Fruit fly (Drosophila melanogaster) whole organism, prepupa: Measurements from ENCODE around the gene ClC-c.

Source experiments
- Blimp-1 ChIP-seq: fragments of 200-800 bp; sonication (Bioruptor generic); optimal IDR thresholded peaks from 3 replicates; lab custom pipeline; 2017; ENCODE audit warnings: missing biosample characterization, missing genetic modification characterization, mild to moderate bottlenecking, moderate library complexity, missing genetic modification reagents
- CG10631 ChIP-seq: fragments of 200-800 bp; sonication (Bioruptor generic); optimal IDR thresholded peaks from 2 replicates; lab custom pipeline; 2016; ENCODE audit warnings: missing biosample characterization, missing genetic modification characterization
- CG10669 ChIP-seq: fragments of 200-800 bp; sonication (Bioruptor generic); optimal IDR thresholded peaks from 3 replicates; lab custom pipeline; 2018; ENCODE audit warnings: missing biosample characterization, mild to moderate bottlenecking, missing genetic modification characterization, moderate library complexity
- CG11294 ChIP-seq: fragments of 200-800 bp; sonication (Bioruptor generic); IDR thresholded peaks from 2 replicates; pipeline ENCODE4 v1.3.6; 2022; ENCODE audit warnings: missing biosample characterization, missing genetic modification characterization
- CG11762 ChIP-seq: fragments of 200-800 bp; sonication (Bioruptor generic); optimal IDR thresholded peaks from 3 replicates; lab custom pipeline; 2016; ENCODE audit warnings: missing biosample characterization, missing genetic modification characterization; ENCODE audit not compliant: insufficient read depth
- CG11902 ChIP-seq: fragments of 200-800 bp; sonication (Bioruptor generic); optimal IDR thresholded peaks from 3 replicates; lab custom pipeline; 2016; ENCODE audit warnings: missing biosample characterization, missing genetic modification characterization
- CG15336 ChIP-seq: fragments of 200-800 bp; sonication (Bioruptor generic); IDR thresholded peaks from 2 replicates; pipeline ENCODE4 v1.3.6; 2022; ENCODE audit warnings: missing biosample characterization, missing genetic modification characterization
- CG1621 ChIP-seq: fragments of 200-800 bp; sonication (Bioruptor generic); optimal IDR thresholded peaks from 3 replicates; lab custom pipeline; 2018; ENCODE audit warnings: missing biosample characterization, mild to moderate bottlenecking, missing genetic modification characterization
- CG16779 ChIP-seq: fragments of 200-800 bp; sonication (Bioruptor generic); optimal IDR thresholded peaks from 3 replicates; lab custom pipeline; 2017; ENCODE audit warnings: missing biosample characterization, mild to moderate bottlenecking, missing genetic modification characterization
- CG32006 ChIP-seq: fragments of 200-800 bp; sonication (Bioruptor generic); optimal IDR thresholded peaks from 3 replicates; lab custom pipeline; 2017; ENCODE audit warnings: missing biosample characterization, mild to moderate bottlenecking, missing genetic modification characterization
- CG34406 ChIP-seq: fragments of 200-800 bp; sonication (Bioruptor generic); optimal IDR thresholded peaks from 3 replicates; lab custom pipeline; 2016; ENCODE audit warnings: missing biosample characterization, missing genetic modification characterization
- CG3919 ChIP-seq: fragments of 200-800 bp; sonication (Bioruptor generic); optimal IDR thresholded peaks from 3 replicates; lab custom pipeline; 2016; ENCODE audit warnings: missing biosample characterization, missing genetic modification characterization
- CG6163 ChIP-seq: fragments of 200-800 bp; sonication (Bioruptor generic); IDR thresholded peaks from 3 replicates; pipeline ENCODE4 v1.3.6; 2022; ENCODE audit warnings: missing biosample characterization, missing genetic modification characterization
- CG6276 ChIP-seq: fragments of 200-800 bp; sonication (Bioruptor generic); optimal IDR thresholded peaks from 2 replicates; lab custom pipeline; 2017; ENCODE audit warnings: missing biosample characterization, mild to moderate bottlenecking, missing genetic modification characterization
- CG6792 ChIP-seq: fragments of 200-800 bp; sonication (Bioruptor generic); optimal IDR thresholded peaks from 3 replicates; lab custom pipeline; 2016; ENCODE audit warnings: missing biosample characterization, missing genetic modification characterization
- CG6854 ChIP-seq: fragments of 200-800 bp; sonication (Bioruptor generic); optimal IDR thresholded peaks from 2 replicates; lab custom pipeline; 2017; ENCODE audit warnings: missing biosample characterization, mild to moderate bottlenecking, missing genetic modification characterization
- CG7368 ChIP-seq: fragments of 200-800 bp; sonication (Bioruptor generic); optimal IDR thresholded peaks from 3 replicates; lab custom pipeline; 2016; ENCODE audit warnings: missing biosample characterization, missing genetic modification characterization
- CG8319 ChIP-seq: fragments of 200-800 bp; sonication (Bioruptor generic); optimal IDR thresholded peaks from 3 replicates; lab custom pipeline; 2016; ENCODE audit warnings: missing biosample characterization, missing genetic modification characterization
- CG8632 ChIP-seq: fragments of 200-800 bp; sonication (Bioruptor generic); optimal IDR thresholded peaks from 3 replicates; lab custom pipeline; 2016; ENCODE audit warnings: missing biosample characterization, missing genetic modification characterization
- Eip75B ChIP-seq: fragments of 200-800 bp; sonication (Bioruptor generic); optimal IDR thresholded peaks from 3 replicates; lab custom pipeline; 2016; ENCODE audit warnings: missing biosample characterization, missing genetic modification characterization
- Eip78C ChIP-seq: fragments of 200-800 bp; sonication (Bioruptor generic); peaks from one replicate; lab custom pipeline; 2016; ENCODE audit warnings: missing biosample characterization, missing genetic modification characterization
- Eip93F ChIP-seq: fragments of 200-800 bp; sonication (Bioruptor generic); optimal IDR thresholded peaks from 2 replicates; lab custom pipeline; 2016; ENCODE audit warnings: missing biosample characterization, mild to moderate bottlenecking, missing genetic modification characterization
- Ets21C ChIP-seq: fragments of 200-800 bp; sonication (Bioruptor generic); optimal IDR thresholded peaks from 3 replicates; lab custom pipeline; 2016; ENCODE audit warnings: missing biosample characterization, missing genetic modification characterization
- Ets96B ChIP-seq: fragments of 200-800 bp; optimal IDR thresholded peaks from 2 replicates; lab custom pipeline; 2019; ENCODE audit warnings: missing biosample characterization, mild to moderate bottlenecking, missing genetic modification characterization, moderate library complexity
- Gug ChIP-seq: fragments of 200-800 bp; sonication (Bioruptor generic); IDR thresholded peaks from 2 replicates; pipeline ENCODE4 v1.3.6; 2022; ENCODE audit warnings: missing biosample characterization, missing genetic modification characterization
- Hr38 ChIP-seq: sonication (Bioruptor generic); optimal IDR thresholded peaks from 2 replicates; lab custom pipeline; 2016; ENCODE audit warnings: missing biosample characterization, missing genetic modification characterization
- Hr39 ChIP-seq: fragments of 200-800 bp; sonication (Bioruptor generic); optimal IDR thresholded peaks from 2 replicates; lab custom pipeline; 2016; ENCODE audit warnings: missing biosample characterization, missing genetic modification characterization
- Hr4 ChIP-seq: fragments of 200-800 bp; sonication (Bioruptor generic); optimal IDR thresholded peaks from 3 replicates; lab custom pipeline; 2016; ENCODE audit warnings: missing biosample characterization, missing genetic modification characterization
- Lpt ChIP-seq: fragments of 200-800 bp; sonication (Bioruptor generic); optimal IDR thresholded peaks from 3 replicates; lab custom pipeline; 2016; ENCODE audit warnings: missing biosample characterization, missing genetic modification characterization
- Sox102F ChIP-seq: fragments of 200-800 bp; sonication (Bioruptor generic); optimal IDR thresholded peaks from 2 replicates; lab custom pipeline; 2016; ENCODE audit warnings: missing biosample characterization, mild to moderate bottlenecking, missing genetic modification characterization
- Sox14 ChIP-seq: fragments of 200-800 bp; sonication (Bioruptor generic); optimal IDR thresholded peaks from 3 replicates; lab custom pipeline; 2016; ENCODE audit warnings: missing biosample characterization, missing genetic modification characterization
- Sox15 ChIP-seq: fragments of 200-800 bp; sonication (Bioruptor generic); optimal IDR thresholded peaks from 3 replicates; lab custom pipeline; 2016; ENCODE audit warnings: missing biosample characterization, missing genetic modification characterization
- achi ChIP-seq: fragments of 200-800 bp; sonication (Bioruptor generic); optimal IDR thresholded peaks from 3 replicates; lab custom pipeline; 2016; ENCODE audit warnings: missing biosample characterization, missing genetic modification characterization
- acj6 ChIP-seq: fragments of 200-800 bp; sonication (Bioruptor generic); optimal IDR thresholded peaks from 3 replicates; lab custom pipeline; 2016; ENCODE audit warnings: missing biosample characterization, missing genetic modification characterization
- dac ChIP-seq: fragments of 200-800 bp; sonication (Bioruptor generic); optimal IDR thresholded peaks from 2 replicates; lab custom pipeline; 2017; ENCODE audit warnings: missing biosample characterization, mild to moderate bottlenecking, missing genetic modification characterization
- dsx ChIP-seq: fragments of 200-800 bp; optimal IDR thresholded peaks from 3 replicates; lab custom pipeline; 2019; ENCODE audit warnings: missing biosample characterization, mild to moderate bottlenecking, missing genetic modification characterization, moderate library complexity; ENCODE audit not compliant: poor library complexity, severe bottlenecking
- eg ChIP-seq: fragments of 200-800 bp; sonication (Bioruptor generic); IDR thresholded peaks from 3 replicates; pipeline ENCODE4 v1.3.6; 2022; ENCODE audit warnings: missing biosample characterization, missing genetic modification characterization
- esn ChIP-seq: fragments of 200-800 bp; sonication (Bioruptor generic); optimal IDR thresholded peaks from 2 replicates; lab custom pipeline; 2016; ENCODE audit warnings: missing biosample characterization, mild to moderate bottlenecking, missing genetic modification characterization, moderate library complexity
- fd59A ChIP-seq: fragments of 200-800 bp; sonication (Bioruptor generic); optimal IDR thresholded peaks from 2 replicates; lab custom pipeline; 2017; ENCODE audit warnings: missing biosample characterization, mild to moderate bottlenecking, missing genetic modification characterization, missing genetic modification reagents
- fkh ChIP-seq: fragments of 200-800 bp; sonication (Bioruptor generic); optimal IDR thresholded peaks from 3 replicates; lab custom pipeline; 2017; ENCODE audit warnings: missing biosample characterization, mild to moderate bottlenecking, missing genetic modification characterization, moderate library complexity
- net ChIP-seq: fragments of 200-800 bp; sonication (Bioruptor generic); optimal IDR thresholded peaks from 3 replicates; lab custom pipeline; 2016; ENCODE audit warnings: missing biosample characterization, missing genetic modification characterization
- pdm3 ChIP-seq: fragments of 200-800 bp; sonication (Bioruptor generic); optimal IDR thresholded peaks from 3 replicates; lab custom pipeline; 2016; ENCODE audit warnings: missing biosample characterization, missing genetic modification characterization
- salr ChIP-seq, 2 experiments: fragments of 200-800 bp; sonication (Bioruptor generic); optimal IDR thresholded peaks; 3 replicates each; lab custom pipeline; 2016 to 2018; ENCODE audit warnings: missing biosample characterization in 2 of 2, missing genetic modification characterization in 2 of 2, mild to moderate bottlenecking in 1 of 2
- ss ChIP-seq, 2 experiments: fragments of 200-800 bp; sonication (Bioruptor generic); optimal IDR thresholded peaks; 2 replicates in 1 of 2; 3 replicates in 1 of 2; lab custom pipeline; 2017 to 2018; ENCODE audit warnings: mild to moderate bottlenecking in 2 of 2, missing biosample characterization in 2 of 2, missing genetic modification characterization in 2 of 2, moderate library complexity in 1 of 2
- svp ChIP-seq: fragments of 200-800 bp; sonication (Bioruptor generic); peaks from one replicate; lab custom pipeline; 2016; ENCODE audit warnings: missing biosample characterization, missing genetic modification characterization
- topi ChIP-seq: fragments of 200-800 bp; sonication (Bioruptor generic); optimal IDR thresholded peaks from 3 replicates; lab custom pipeline; 2016; ENCODE audit warnings: missing biosample characterization, missing genetic modification characterization
- vri ChIP-seq: fragments of 200-800 bp; sonication (Bioruptor generic); optimal IDR thresholded peaks from 3 replicates; lab custom pipeline; 2016; ENCODE audit warnings: missing biosample characterization, mild to moderate bottlenecking, missing genetic modification characterization

The ClC-c gene

dm6 chr3L:16045831-16046336, 44.4 kb upstream of the ClC-c start (continued):
- TF ChIP-seq CG10669 (GFP tag; lab: Kevin White, UChicago) (peak; percentile 90), CG32006 (GFP tag; lab: Kevin White, UChicago) (peak; percentile 89), CG16779 (tag; lab: Kevin White, UChicago) (peak; percentile 93), pdm3 (GFP tag; lab: Kevin White, UChicago) (peak; percentile 95), CG11902 (GFP tag; lab: Kevin White, UChicago) (peak; percentile 71), esn (GFP tag; lab: Kevin White, UChicago) (peak; percentile 95), Lpt (GFP tag; lab: Kevin White, UChicago) (peak; percentile 94), ss (GFP tag; optimal IDR thresholded peaks at IDR 0.05; lab: Kevin White, UChicago) (peak; percentile 83 to 85), Hr38 (GFP tag; lab: Kevin White, UChicago) (peak; percentile 70), achi (GFP tag; lab: Kevin White, UChicago) (peak; percentile 94), Eip75B (GFP tag; lab: Kevin White, UChicago) (peak; percentile 96), CG34406 (peak; percentile 93), CG8319 (GFP tag; lab: Kevin White, UChicago) (peak; percentile 87), Eip78C (GFP tag; lab: Kevin White, UChicago) (peak; percentile 99), Ets96B (peak; percentile 92), Hr39 (peak; percentile 92)
- TF ChIP-seq, all 60 proteins: peak for 59

- TF ChIP-seq Eip93F (GFP tag; lab: Kevin White, UChicago), result peak; percentile 32
- no peak for TF ChIP-seq CG11762
- TF ChIP-seq CG6792 (GFP tag; lab: Kevin White, UChicago), result no peak
- TF ChIP-seq CG6163 (GFP tag; lab: Robert Waterston, UW), result peak; percentile 60; the same call in 2 of the 3 replicates
- no peak for TF ChIP-seq Ets21C (GFP tag; lab: Kevin White, UChicago)
- TF ChIP-seq vri, result peak; percentile 58
- peak; percentile 23 for TF ChIP-seq CG8319 (GFP tag; lab: Kevin White, UChicago)
- TF ChIP-seq topi, result peak; percentile 34
- TF ChIP-seq Blimp-1 (GFP tag; lab: Kevin White, UChicago), result no peak
- TF ChIP-seq Gug (GFP tag; lab: Robert Waterston, UW), result no peak
- peak; percentile 93 for TF ChIP-seq fkh
- no peak for TF ChIP-seq achi (GFP tag; lab: Kevin White, UChicago)
- peak; percentile 34 for TF ChIP-seq CG3919 (GFP tag; lab: Kevin White, UChicago)
- TF ChIP-seq svp (GFP tag; lab: Kevin White, UChicago), result peak; percentile 67
- TF ChIP-seq CG7368 (GFP tag; lab: Kevin White, UChicago), result no peak
- TF ChIP-seq CG32006 (GFP tag; lab: Kevin White, UChicago), result no peak
- no peak for TF ChIP-seq Eip75B (GFP tag; lab: Kevin White, UChicago)
- TF ChIP-seq CG10631, result no peak
- TF ChIP-seq eg (GFP tag; lab: Robert Waterston, UW), result peak; percentile 63; the same call in 1 of the 3 replicates
- no peak for TF ChIP-seq Hr4 (GFP tag; lab: Kevin White, UChicago)
- peak; percentile 30 for TF ChIP-seq CG1621 (tag; lab: Kevin White, UChicago)
- no peak for TF ChIP-seq dac (GFP tag; lab: Kevin White, UChicago)
- no peak for TF ChIP-seq CG11902 (GFP tag; lab: Kevin White, UChicago)
- TF ChIP-seq Ets96B, result no peak
- peak; percentile 49 for TF ChIP-seq CG6854 (GFP tag; lab: Kevin White, UChicago)
- peak; percentile 24 for TF ChIP-seq net
- TF ChIP-seq fd59A, result no peak
- TF ChIP-seq Sox15 (GFP tag; lab: Kevin White, UChicago), result no peak
- no peak for TF ChIP-seq salr (GFP tag; optimal IDR thresholded peaks at IDR 0.05; lab: Kevin White, UChicago)
- TF ChIP-seq CG8632 (GFP tag; lab: Kevin White, UChicago), result no peak
- TF ChIP-seq acj6 (GFP tag; lab: Kevin White, UChicago), result no peak
- peak; percentile 47; the same call in 1 of the 2 replicates for TF ChIP-seq CG15336
- TF ChIP-seq Eip78C (GFP tag; lab: Kevin White, UChicago), result peak; percentile 57
- peak; percentile 73 for TF ChIP-seq dsx (GFP tag; lab: Kevin White, UChicago)
- peak in 1 of 2 experiments; percentile 45 for TF ChIP-seq ss (GFP tag; optimal IDR thresholded peaks at IDR 0.05; lab: Kevin White, UChicago)
- TF ChIP-seq Sox14, result peak; percentile 13
- peak; percentile 32 for TF ChIP-seq Sox102F
- no peak for TF ChIP-seq CG6276 (GFP tag; lab: Kevin White, UChicago)
- TF ChIP-seq CG34406, result no peak
- no peak for TF ChIP-seq CG11294 (GFP tag; lab: Robert Waterston, UW)
- no peak for TF ChIP-seq esn (GFP tag; lab: Kevin White, UChicago)
Observed at dm6 chr3L:16046387-16047066, 43.7 kb upstream of the ClC-c start.
